Worm (Caenorhabditis elegans): Measurements from ENCODE around the gene exc-9.

ce11 chrIV:7987083-7987482 lies 46.3 kb upstream of the exc-9 start, which contains the start of gene mec-17:
- no peak for TF ChIP-seq unc-62 (GFP tag; optimal IDR thresholded peaks at IDR 0.05)
- no peak for TF ChIP-seq unc-39 (tag; optimal IDR thresholded peaks at IDR 0.05)
